Fruit fly (Drosophila melanogaster): ENCODE results near the gene Nnk.

Nnk gene

dm6 chr3R:17798211-17798737 is 6.8 kb downstream of the Nnk start, which contains the start of gene CG7379 (continued):
- TF ChIP-seq CG10631 (GFP tag; optimal IDR thresholded peaks at IDR 0.05) (peak; percentile 90), Eip78C (GFP tag) (peak; percentile 93), CG11902 (GFP tag; optimal IDR thresholded peaks at IDR 0.05) (peak; percentile 76), CG11294 (GFP tag; IDR thresholded peaks at IDR 0.05) (peak; percentile 40; the same call in 1 of the 2 replicates), OdsH (GFP tag; optimal IDR thresholded peaks at IDR 0.05) (peak; percentile 83), Ets96B (tag; optimal IDR thresholded peaks at IDR 0.05) (peak; percentile 45), cyc (GFP tag; optimal IDR thresholded peaks at IDR 0.05) (peak; percentile 87), CG8632 (GFP tag; optimal IDR thresholded peaks at IDR 0.05) (peak; percentile 69), salr (GFP tag; optimal IDR thresholded peaks at IDR 0.05) (peak in 1 of 2 experiments; percentile 73), CG15336 (GFP tag; IDR thresholded peaks at IDR 0.05) (no peak), Hr4 (GFP tag; optimal IDR thresholded peaks at IDR 0.05) (no peak), Blimp-1 (GFP tag; optimal IDR thresholded peaks at IDR 0.05) (peak; percentile 34), Met (GFP tag; optimal IDR thresholded peaks at IDR 0.05) (no peak), eg (GFP tag; IDR thresholded peaks at IDR 0.05) (peak; percentile 51; the same call in 2 of the 3 replicates), Gug (GFP tag; IDR thresholded peaks at IDR 0.05) (no peak), topi (GFP tag; optimal IDR thresholded peaks at IDR 0.05) (peak; percentile 88), pdm3 (GFP tag; optimal IDR thresholded peaks at IDR 0.05) (no peak), CG7368 (GFP tag; optimal IDR thresholded peaks at IDR 0.05) (peak; percentile 48), achi (GFP tag; optimal IDR thresholded peaks at IDR 0.05) (no peak), Lpt (GFP tag; optimal IDR thresholded peaks at IDR 0.05) (peak; percentile 35), Sox102F (GFP tag; optimal IDR thresholded peaks at IDR 0.05) (no peak), vri (GFP tag; optimal IDR thresholded peaks at IDR 0.05) (no peak), CG32006 (GFP tag; optimal IDR thresholded peaks at IDR 0.05) (peak; percentile 66), fd59A (GFP tag; optimal IDR thresholded peaks at IDR 0.05) (peak; percentile 66), CG6854 (GFP tag; optimal IDR thresholded peaks at IDR 0.05) (peak; percentile 45)

dm6 chr3R:17795561-17796170 is 9.4 kb downstream of the Nnk start:
- TF ChIP-seq CG11294 (GFP tag; IDR thresholded peaks at IDR 0.05) (no peak), Sox102F (GFP tag; optimal IDR thresholded peaks at IDR 0.05) (no peak), Met (GFP tag; optimal IDR thresholded peaks at IDR 0.05) (no peak), CG15336 (GFP tag; IDR thresholded peaks at IDR 0.05) (no peak), CG34406 (GFP tag; optimal IDR thresholded peaks at IDR 0.05) (no peak), OdsH (GFP tag; optimal IDR thresholded peaks at IDR 0.05) (no peak), dsx (GFP tag; optimal IDR thresholded peaks at IDR 0.05; ENCODE audit: poor library complexity, severe bottlenecking) (no peak), salr (GFP tag; optimal IDR thresholded peaks at IDR 0.05) (no peak), CG11762 (GFP tag; optimal IDR thresholded peaks at IDR 0.05; ENCODE audit: insufficient read depth) (no peak), CG6854 (GFP tag; optimal IDR thresholded peaks at IDR 0.05) (no peak), CG11902 (GFP tag; optimal IDR thresholded peaks at IDR 0.05) (no peak), CG6792 (GFP tag; optimal IDR thresholded peaks at IDR 0.05) (no peak), CG16779 (tag; optimal IDR thresholded peaks at IDR 0.05) (no peak), CG8119 (GFP tag; IDR thresholded peaks at IDR 0.05) (no peak), CG9139 (GFP tag; optimal IDR thresholded peaks at IDR 0.05) (no peak)

- TF ChIP-seq Sox14 (GFP tag; optimal IDR thresholded peaks at IDR 0.05) (no peak), CG1621 (tag; optimal IDR thresholded peaks at IDR 0.05) (peak; percentile 57)
Measured at dm6 chr3R:17795075-17795420, 10.0 kb downstream of the Nnk start, which contains the start of gene pasi1. Gene pasi1, plus strand, starts transcription at chr3R:17795075.

- TF ChIP-seq CG1621 (tag; optimal IDR thresholded peaks at IDR 0.05) (peak; percentile 29), CG7368 (GFP tag; optimal IDR thresholded peaks at IDR 0.05) (peak; percentile 52), CG32006 (GFP tag; optimal IDR thresholded peaks at IDR 0.05) (peak; percentile 64), ss (GFP tag; optimal IDR thresholded peaks at IDR 0.05) (peak in 1 of 2 experiments; percentile 67), CG16779 (tag; optimal IDR thresholded peaks at IDR 0.05) (peak; percentile 11), CG10669 (GFP tag; optimal IDR thresholded peaks at IDR 0.05) (peak; percentile 43), salr (GFP tag; optimal IDR thresholded peaks at IDR 0.05) (peak in 1 of 2 experiments; percentile 50), Met (GFP tag; optimal IDR thresholded peaks at IDR 0.05) (peak; percentile 69), CG10631 (GFP tag; optimal IDR thresholded peaks at IDR 0.05) (peak; percentile 74), Sox102F (GFP tag; optimal IDR thresholded peaks at IDR 0.05) (peak; percentile 75), Sox15 (GFP tag; optimal IDR thresholded peaks at IDR 0.05) (peak; percentile 16), CG11902 (GFP tag; optimal IDR thresholded peaks at IDR 0.05) (peak; percentile 70), spab (GFP tag; optimal IDR thresholded peaks at IDR 0.05) (peak; percentile 24), CG11762 (GFP tag; optimal IDR thresholded peaks at IDR 0.05; ENCODE audit: insufficient read depth) (peak; percentile 27), Blimp-1 (GFP tag; optimal IDR thresholded peaks at IDR 0.05) (peak; percentile 29), achi (GFP tag; optimal IDR thresholded peaks at IDR 0.05) (peak; percentile 64), Eip93F (GFP tag; optimal IDR thresholded peaks at IDR 0.05) (peak; percentile 27), CG15336 (GFP tag; IDR thresholded peaks at IDR 0.05) (peak; percentile 71), net (GFP tag; optimal IDR thresholded peaks at IDR 0.05) (peak; percentile 74), topi (GFP tag; optimal IDR thresholded peaks at IDR 0.05) (peak; percentile 50), CG6854 (GFP tag; optimal IDR thresholded peaks at IDR 0.05) (peak; percentile 58)
Measured at dm6 chr3R:17794335-17795074, 10.5 kb downstream of the Nnk start, which contains the start of gene CG43102. Gene CG43102, minus strand, starts transcription at chr3R:17794490.
